Worm (Caenorhabditis elegans) whole organism, L1 larva: ENCODE results near the gene dagl-2.

Experiments used
- aly-2 ChIP-seq: fragments of 150-350 bp; optimal IDR thresholded peaks from 2 replicates; lab custom pipeline; 2014; ENCODE audit warnings: missing biosample characterization, missing genetic modification characterization
- ceh-82 ChIP-seq, 3 experiments: fragments of 150-350 bp in 1 of 3; sonication (generic microtip) in 2 of 3; optimal IDR thresholded peaks; 2 replicates each; lab custom pipeline; 2014 to 2017; ENCODE audit warnings: missing biosample characterization in 3 of 3, missing genetic modification characterization in 3 of 3
- egl-27 ChIP-seq, 2 experiments: fragments of 150-350 bp in 1 of 2; sonication (generic microtip); optimal IDR thresholded peaks; 3 replicates each; lab custom pipeline; 2017 to 2018; ENCODE audit warnings: missing biosample characterization in 2 of 2, missing genetic modification characterization in 2 of 2, missing genetic modification reagents in 2 of 2
- elt-3 ChIP-seq, 6 experiments: fragments of 150-350 bp in 1 of 6; sonication (generic microtip); optimal IDR thresholded peaks; 2 replicates each; lab custom pipeline; 2017 to 2018; ENCODE audit warnings: missing biosample characterization in 6 of 6, missing genetic modification characterization in 6 of 6, inconsistent platforms in 1 of 6
- lir-3 ChIP-seq: sonication (generic microtip); optimal IDR thresholded peaks from 2 replicates; lab custom pipeline; 2016; ENCODE audit warnings: mild to moderate bottlenecking, missing genetic modification characterization, moderate library complexity, missing compliant biosample characterization; ENCODE audit not compliant: poor library complexity
- mep-1 ChIP-seq: fragments of 150-350 bp; optimal IDR thresholded peaks from 2 replicates; lab custom pipeline; 2014; ENCODE audit warnings: missing biosample characterization, missing genetic modification characterization
- nhr-237 ChIP-seq: fragments of 150-350 bp; optimal IDR thresholded peaks from 2 replicates; lab custom pipeline; 2014; ENCODE audit warnings: missing biosample characterization, missing genetic modification characterization
- nhr-28 ChIP-seq: fragments of 150-350 bp; optimal IDR thresholded peaks from 2 replicates; lab custom pipeline; 2014; ENCODE audit warnings: missing biosample characterization, missing genetic modification characterization
- nhr-76 ChIP-seq: sonication (generic microtip); optimal IDR thresholded peaks from 2 replicates; lab custom pipeline; 2017; ENCODE audit warnings: missing biosample characterization, missing genetic modification characterization
- sox-4 ChIP-seq: sonication (generic microtip); optimal IDR thresholded peaks from 2 replicates; lab custom pipeline; 2016; ENCODE audit warnings: missing genetic modification characterization, missing compliant biosample characterization
- unc-62 ChIP-seq: fragments of 150-350 bp; optimal IDR thresholded peaks from 2 replicates; lab custom pipeline; 2014; ENCODE audit warnings: missing biosample characterization, missing genetic modification reagents, missing genetic modification characterization
- zag-1 ChIP-seq: fragments of 150-350 bp; optimal IDR thresholded peaks from 2 replicates; lab custom pipeline; 2014; ENCODE audit warnings: missing biosample characterization, missing genetic modification characterization
- ztf-11 ChIP-seq, 2 experiments: sonication (generic microtip); optimal IDR thresholded peaks; 2 replicates each; lab custom pipeline; 2016 to 2017; ENCODE audit warnings: missing genetic modification characterization in 2 of 2, missing biosample characterization in 1 of 2, missing compliant biosample characterization in 1 of 2

- TF ChIP-seq egl-27 (tag; optimal IDR thresholded peaks at IDR 0.05; lab: Kevin White, UChicago) (no peak), unc-62 (GFP tag; lab: Kevin White, UChicago) (no peak), nhr-28 (tag; lab: Kevin White, UChicago) (no peak), zag-1 (no peak), elt-3 (tag; optimal IDR thresholded peaks at IDR 0.05; lab: Kevin White, UChicago) (no peak), lir-3 (tag; lab: Kevin White, UChicago) (no peak), aly-2 (tag; lab: Kevin White, UChicago) (no peak), sox-4 (tag; lab: Kevin White, UChicago) (no peak), nhr-237 (tag; lab: Kevin White, UChicago) (no peak), ztf-11 (tag; optimal IDR thresholded peaks at IDR 0.05; lab: Kevin White, UChicago) (no peak), mep-1 (tag; lab: Kevin White, UChicago) (no peak), nhr-76 (tag; lab: Kevin White, UChicago) (no peak), ceh-82 (tag; optimal IDR thresholded peaks at IDR 0.05; lab: Kevin White, UChicago) (no peak)
Measured at ce11 chrIII:825256-825655, 42.2 kb upstream of the dagl-2 start.
